Worm (Caenorhabditis elegans): Measurements from ENCODE around the gene K08B12.1.

DNA sequence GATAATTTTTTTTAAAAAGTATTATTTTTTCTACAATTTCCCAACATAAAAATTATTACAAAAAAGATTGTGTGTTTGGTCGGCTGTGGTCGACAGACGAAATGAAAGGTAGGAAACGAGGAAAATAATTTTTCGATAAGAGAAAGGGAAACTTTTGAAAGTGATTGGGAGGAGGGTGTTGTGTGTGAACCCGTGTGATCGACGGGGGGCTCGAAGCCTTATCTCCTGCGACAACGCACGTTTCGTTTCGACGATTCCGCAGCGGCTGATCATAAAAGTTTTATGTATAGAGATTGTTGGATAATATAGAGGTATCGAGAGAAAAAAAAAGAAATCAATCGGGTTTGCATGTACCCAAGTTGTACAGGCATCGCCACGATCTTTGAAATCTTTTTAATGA lies 15.9 kb upstream of the K08B12.1 start:
- TF ChIP-seq unc-62 (GFP tag; optimal IDR thresholded peaks at IDR 0.05) = no peak
- TF ChIP-seq lin-13 (tag; optimal IDR thresholded peaks at IDR 0.05) = no peak
- TF ChIP-seq pha-4 (tag; optimal IDR thresholded peaks at IDR 0.05) = no peak
- no peak for TF ChIP-seq ceh-83 (GFP tag; optimal IDR thresholded peaks at IDR 0.05)
- no peak for TF ChIP-seq elt-1 (tag; optimal IDR thresholded peaks at IDR 0.05; ENCODE audit: borderline replicate concordance, insufficient read depth)
- TF ChIP-seq ztf-11 (tag; optimal IDR thresholded peaks at IDR 0.05) = no peak
- TF ChIP-seq snpc-4 (tag; optimal IDR thresholded peaks at IDR 0.05) = no peak
- TF ChIP-seq nhr-76 (tag; optimal IDR thresholded peaks at IDR 0.05) = no peak
- TF ChIP-seq drap-1 (GFP tag; optimal IDR thresholded peaks at IDR 0.05) = no peak
